Worm (Caenorhabditis elegans) whole organism, L4 larva: ENCODE measurements around the gene cyn-9.

ENCODE experiments used
- ceh-44 ChIP-seq: fragments of 200-800 bp; sonication (Bioruptor generic); IDR thresholded peaks from 2 replicates; pipeline ENCODE4 v1.3.6; 2022; ENCODE audit warnings: missing genetic modification reagents, missing genetic modification characterization, missing compliant biosample characterization
- dmd-6 ChIP-seq: fragments of 200-800 bp; sonication (Bioruptor generic); IDR thresholded peaks from 2 replicates; pipeline ENCODE4 v1.3.6; 2022; ENCODE audit warnings: missing genetic modification reagents, missing genetic modification characterization, missing compliant biosample characterization
- dve-1 ChIP-seq: sonication (generic microtip); optimal IDR thresholded peaks from 2 replicates; lab custom pipeline; 2017; ENCODE audit warnings: antibody characterized with exemption, mild to moderate bottlenecking, missing genetic modification characterization, missing compliant biosample characterization; ENCODE audit not compliant: insufficient read depth
- egl-27 ChIP-seq: sonication (generic microtip); optimal IDR thresholded peaks from 3 replicates; lab custom pipeline; 2017; ENCODE audit warnings: missing biosample characterization, missing genetic modification reagents, missing genetic modification characterization
- hmg-1.1 ChIP-seq: fragments of 200-800 bp; sonication (Bioruptor generic); IDR thresholded peaks from 2 replicates; pipeline ENCODE4 v1.3.6; 2022; ENCODE audit warnings: missing genetic modification reagents, missing genetic modification characterization, missing compliant biosample characterization
- nhr-10 ChIP-seq: fragments of 150-350 bp; optimal IDR thresholded peaks from 2 replicates; lab custom pipeline; 2014; ENCODE audit warnings: missing biosample characterization, missing genetic modification characterization
- nhr-102 ChIP-seq: sonication (generic microtip); optimal IDR thresholded peaks from 2 replicates; lab custom pipeline; 2016; ENCODE audit warnings: mild to moderate bottlenecking, missing genetic modification characterization, moderate library complexity, missing compliant biosample characterization
- nhr-11 ChIP-seq: fragments of 150-350 bp; optimal IDR thresholded peaks from 2 replicates; lab custom pipeline; 2014; ENCODE audit warnings: missing biosample characterization, missing genetic modification characterization
- nhr-237 ChIP-seq: sonication (generic microtip); optimal IDR thresholded peaks from 2 replicates; lab custom pipeline; 2017; ENCODE audit warnings: missing biosample characterization, missing genetic modification characterization
- nhr-28 ChIP-seq: fragments of 150-350 bp; optimal IDR thresholded peaks from 2 replicates; lab custom pipeline; 2014; ENCODE audit warnings: missing biosample characterization, missing genetic modification characterization
- nhr-6 ChIP-seq: fragments of 150-350 bp; optimal IDR thresholded peaks from 2 replicates; lab custom pipeline; 2014; ENCODE audit warnings: missing biosample characterization, missing genetic modification characterization
- php-3 ChIP-seq: fragments of 200-800 bp; sonication (Bioruptor generic); IDR thresholded peaks from 2 replicates; pipeline ENCODE4 v1.3.6; 2022; ENCODE audit warnings: missing genetic modification reagents, missing genetic modification characterization, missing compliant biosample characterization
- pqm-1 ChIP-seq: sonication (generic microtip); optimal IDR thresholded peaks from 2 replicates; lab custom pipeline; 2017; ENCODE audit warnings: missing biosample characterization, missing genetic modification characterization
- snpc-4 ChIP-seq: fragments of 150-350 bp; optimal IDR thresholded peaks from 2 replicates; lab custom pipeline; 2014; ENCODE audit warnings: missing biosample characterization, missing genetic modification characterization

Gene cyn-9

ce11 chrIII:3650266-3650665, 49.2 kb downstream of the cyn-9 start (continued):
- peak; percentile 77 for TF ChIP-seq php-3
- no peak for TF ChIP-seq nhr-237 (tag; lab: Kevin White, UChicago)
- TF ChIP-seq, all 104 proteins: peak for 13

- no peak for TF ChIP-seq egl-27
- peak; percentile 60 for TF ChIP-seq nhr-28 (tag; lab: Kevin White, UChicago)
- no peak for TF ChIP-seq snpc-4 (tag; lab: Kevin White, UChicago)
- no peak for TF ChIP-seq nhr-102
- TF ChIP-seq pqm-1 = peak; percentile 88
- no peak for TF ChIP-seq ceh-44 (GFP tag; lab: Robert Waterston, UW)
- peak; percentile 74 for TF ChIP-seq dmd-6
- peak; percentile 24 for TF ChIP-seq dve-1 (tag; lab: Kevin White, UChicago)
- TF ChIP-seq nhr-11 = no peak
- no peak for TF ChIP-seq nhr-10 (tag; lab: Kevin White, UChicago)
- no peak for TF ChIP-seq hmg-1.1 (GFP tag; lab: Robert Waterston, UW)
- TF ChIP-seq nhr-6 (tag; lab: Kevin White, UChicago) = no peak
Measured at ce11 chrIII:3649305-3649704, 50.1 kb downstream of the cyn-9 start.
